Fruit fly (Drosophila melanogaster): ENCODE measurements around the gene mRpS6.
A peak's percentile ranks its signal among the peaks of the same experiment; 100 is the strongest.

The mRpS6 gene

DNA sequence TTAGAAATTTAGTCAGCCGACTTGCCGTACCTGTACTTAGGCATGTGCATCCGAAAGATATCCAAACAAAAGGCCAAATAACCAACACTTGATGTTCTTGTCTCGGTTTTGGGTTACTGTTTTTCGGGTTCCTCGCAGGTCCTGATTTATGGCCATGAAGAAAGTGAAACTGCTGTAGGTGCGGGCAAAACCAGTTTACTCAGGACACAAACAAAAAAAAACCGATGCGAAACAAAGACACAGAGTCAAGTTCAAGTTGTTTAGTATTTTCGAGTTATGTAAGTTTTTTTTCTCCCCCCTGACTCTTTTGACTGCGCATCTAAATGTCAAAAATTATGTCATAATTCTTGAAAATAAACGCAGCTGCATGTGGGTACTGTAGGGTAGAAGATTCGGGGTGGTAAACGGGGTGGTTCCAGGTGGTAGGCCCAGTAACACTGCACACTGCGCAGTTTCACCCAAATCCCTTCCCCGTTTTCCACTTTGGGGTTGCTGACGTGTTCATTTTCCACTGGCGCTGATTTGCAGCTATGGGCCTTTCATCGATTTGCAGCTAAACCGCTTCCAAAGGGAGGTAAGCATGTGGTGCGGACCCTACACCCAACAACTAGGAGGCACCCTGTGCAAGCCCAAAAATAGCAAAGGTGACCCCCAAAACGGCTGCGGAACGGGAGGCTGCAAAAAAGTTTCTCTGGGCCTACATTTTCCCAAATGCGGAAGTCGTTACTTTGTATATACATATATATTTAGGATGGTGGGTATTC, 45.0 kb downstream of the mRpS6 start:
- peak; percentile 81 for TF ChIP-seq tj (GFP tag; optimal IDR thresholded peaks at IDR 0.05)
- no peak for TF ChIP-seq Crg-1 (GFP tag; optimal IDR thresholded peaks at IDR 0.05)
- no peak for TF ChIP-seq CG5204 (GFP tag; optimal IDR thresholded peaks at IDR 0.05)
- TF ChIP-seq ovo (GFP tag; optimal IDR thresholded peaks at IDR 0.05) = no peak
- no peak for TF ChIP-seq CG12768 (GFP tag; optimal IDR thresholded peaks at IDR 0.05)
- no peak for TF ChIP-seq CG11617 (GFP tag; optimal IDR thresholded peaks at IDR 0.05)

DNA sequence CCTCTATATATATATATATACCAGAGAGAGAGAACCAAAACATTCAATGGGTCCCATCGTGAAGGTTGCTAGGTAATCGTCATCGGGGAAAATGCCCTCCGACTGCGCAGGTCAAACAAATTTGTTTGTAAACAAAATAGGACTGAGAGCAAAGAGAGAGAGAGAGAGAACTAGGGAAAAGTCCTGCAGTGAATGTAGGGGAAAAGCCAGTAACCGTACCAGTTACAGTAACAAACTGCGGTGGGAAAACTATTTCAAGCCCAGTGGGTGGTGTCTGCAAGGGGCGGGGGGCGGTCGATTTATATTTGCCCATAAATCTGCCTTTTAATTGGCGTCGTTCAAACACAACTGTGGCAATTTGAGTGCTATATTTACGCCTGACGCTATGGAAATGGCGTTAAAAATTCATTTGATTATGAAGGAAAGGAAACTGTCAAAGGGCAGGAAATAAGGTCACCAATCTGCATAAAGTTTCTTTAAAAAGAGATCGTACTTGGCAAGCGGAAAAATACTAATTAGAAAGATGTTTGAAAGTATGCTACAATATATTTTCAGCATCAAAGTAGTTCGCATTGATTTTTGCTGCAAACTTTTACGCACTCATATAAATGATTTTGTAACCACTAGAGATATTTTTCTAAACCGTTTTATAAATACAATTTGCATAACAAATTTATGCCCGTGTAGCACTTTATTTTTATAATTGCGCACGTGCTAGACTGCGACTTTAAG, 45.7 kb downstream of the mRpS6 start:
- TF ChIP-seq CG7101 (tag; optimal IDR thresholded peaks at IDR 0.05) = no peak
- TF ChIP-seq Mnt (GFP tag; optimal IDR thresholded peaks at IDR 0.05) = peak; percentile 4
- TF ChIP-seq cic (GFP tag; optimal IDR thresholded peaks at IDR 0.05) = no peak
- no peak for TF ChIP-seq Hr96 (GFP tag; optimal IDR thresholded peaks at IDR 0.05)
- no peak for TF ChIP-seq CG1620 (GFP tag; optimal IDR thresholded peaks at IDR 0.05)
- no peak for TF ChIP-seq Crg-1 (GFP tag; optimal IDR thresholded peaks at IDR 0.05)
- no peak for TF ChIP-seq kay (GFP tag; ENCODE audit: borderline replicate concordance)
- TF ChIP-seq CG5204 (GFP tag; optimal IDR thresholded peaks at IDR 0.05) = no peak
- no peak for TF ChIP-seq cnc (optimal IDR thresholded peaks at IDR 0.05)
- peak; percentile 82 for TF ChIP-seq pad (GFP tag; optimal IDR thresholded peaks at IDR 0.05)
- TF ChIP-seq bab1 (GFP tag; optimal IDR thresholded peaks at IDR 0.05) = no peak
- no peak for TF ChIP-seq Clk (GFP tag; optimal IDR thresholded peaks at IDR 0.05)
- TF ChIP-seq CG33017 (tag; optimal IDR thresholded peaks at IDR 0.05) = no peak
- TF ChIP-seq ovo (GFP tag; optimal IDR thresholded peaks at IDR 0.05) = no peak
- no peak for TF ChIP-seq CG11617 (GFP tag; optimal IDR thresholded peaks at IDR 0.05)
- TF ChIP-seq tj (GFP tag; optimal IDR thresholded peaks at IDR 0.05) = no peak
- no peak for TF ChIP-seq CG14711 (tag; optimal IDR thresholded peaks at IDR 0.05)

DNA sequence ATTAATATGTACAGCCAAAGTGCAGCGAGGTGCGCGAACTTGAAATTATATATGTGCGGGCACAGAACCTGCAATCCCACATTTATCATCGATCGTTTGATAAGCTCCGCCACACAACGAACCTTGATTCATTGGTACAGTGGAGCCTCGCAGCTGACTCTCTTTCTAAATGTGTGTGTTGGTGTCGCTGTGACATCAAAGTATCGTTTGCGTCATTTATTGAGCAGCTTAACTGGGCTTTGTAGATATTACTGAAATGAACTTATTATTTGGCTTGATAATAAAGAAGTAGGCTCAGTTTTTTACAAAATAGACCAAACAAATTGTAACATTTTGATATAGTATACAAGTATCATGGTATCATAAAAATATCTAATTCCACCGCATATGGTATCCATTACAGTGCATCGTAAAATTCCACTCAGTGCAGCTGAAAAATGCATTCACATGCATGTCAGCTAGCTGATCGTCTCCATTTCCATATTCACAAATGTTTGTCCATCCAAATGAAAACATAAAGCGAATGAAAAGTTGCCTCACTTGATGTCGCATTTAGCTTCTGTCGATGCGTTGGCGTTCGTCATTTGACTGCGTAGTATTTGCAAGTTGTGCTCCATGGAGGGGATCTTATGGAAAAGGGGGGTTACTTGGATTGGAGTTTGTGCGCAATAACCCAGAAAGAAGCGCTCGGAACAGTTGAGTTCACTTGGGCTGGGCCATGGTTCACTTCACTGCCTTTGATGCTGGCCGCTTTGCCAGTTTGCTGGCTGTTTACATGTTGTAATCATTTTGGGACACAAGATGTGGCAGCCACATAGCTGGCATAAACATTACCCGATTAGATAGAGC, 46.9 kb downstream of the mRpS6 start:
- TF ChIP-seq CG7101 (tag; optimal IDR thresholded peaks at IDR 0.05) (peak; percentile 11), CG33017 (tag; optimal IDR thresholded peaks at IDR 0.05) (peak; percentile 3), tj (GFP tag; optimal IDR thresholded peaks at IDR 0.05) (peak; percentile 53), CG11617 (GFP tag; optimal IDR thresholded peaks at IDR 0.05) (no peak), CG14711 (tag; optimal IDR thresholded peaks at IDR 0.05) (no peak), kay (GFP tag; ENCODE audit: borderline replicate concordance) (peak; percentile 89), Crg-1 (GFP tag; optimal IDR thresholded peaks at IDR 0.05) (peak; percentile 46), CG12768 (GFP tag; optimal IDR thresholded peaks at IDR 0.05) (peak; percentile 14)

DNA sequence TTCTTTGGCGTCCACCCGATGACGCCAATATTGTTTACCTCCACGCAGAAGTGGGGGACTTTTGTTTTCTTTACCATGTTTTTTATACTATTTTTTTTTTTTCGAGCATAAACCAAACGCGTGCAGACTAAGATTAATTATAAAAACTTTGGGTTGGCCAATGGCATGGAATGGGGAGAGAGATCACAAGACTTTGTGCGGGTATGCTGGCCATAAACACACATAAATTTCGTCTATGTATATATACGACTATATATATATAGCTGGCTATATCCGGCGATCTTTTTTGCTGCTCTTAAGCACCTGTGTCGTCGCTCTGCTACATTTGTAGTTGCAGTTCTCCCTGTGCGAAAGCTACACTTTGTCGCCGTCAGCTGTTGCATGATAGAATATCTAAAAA, 47.6 kb downstream of the mRpS6 start:
- TF ChIP-seq kay (GFP tag; ENCODE audit: borderline replicate concordance) (peak; percentile 89), toe (GFP tag; optimal IDR thresholded peaks at IDR 0.05) (no peak)

DNA sequence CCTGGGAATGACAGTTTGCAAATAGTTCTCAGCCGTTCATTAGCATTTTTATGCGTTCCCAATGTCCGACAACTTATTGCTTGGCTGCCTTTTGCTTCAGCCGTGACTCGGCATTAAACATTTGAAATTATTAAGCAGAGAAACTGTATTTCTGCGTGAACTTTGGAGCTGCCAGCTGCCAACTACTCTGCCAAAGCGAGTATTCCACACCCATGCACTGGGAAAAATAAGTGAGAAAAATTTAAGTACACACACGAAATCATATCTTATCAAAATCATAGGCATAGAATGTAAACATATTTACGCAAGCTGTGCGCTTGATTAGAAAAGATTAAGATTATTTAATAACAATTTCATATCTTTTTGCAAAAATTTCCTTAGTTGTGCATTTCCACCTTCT, 48.6 kb downstream of the mRpS6 start:
- peak; percentile 15 for TF ChIP-seq CG7045 (GFP tag; optimal IDR thresholded peaks at IDR 0.05)
- peak; percentile 57 for TF ChIP-seq CG5204 (GFP tag; optimal IDR thresholded peaks at IDR 0.05)
- no peak for TF ChIP-seq Crg-1 (GFP tag; optimal IDR thresholded peaks at IDR 0.05)
- peak; percentile 44 for TF ChIP-seq CG12768 (GFP tag; optimal IDR thresholded peaks at IDR 0.05)
- TF ChIP-seq Hr96 (GFP tag; optimal IDR thresholded peaks at IDR 0.05) = no peak
- peak; percentile 75 for TF ChIP-seq kay (GFP tag; ENCODE audit: borderline replicate concordance)
- no peak for TF ChIP-seq cic (GFP tag; optimal IDR thresholded peaks at IDR 0.05)
- TF ChIP-seq cnc (optimal IDR thresholded peaks at IDR 0.05) = peak; percentile 81 to 89
- TF ChIP-seq bab1 (GFP tag; optimal IDR thresholded peaks at IDR 0.05) = no peak
- peak; percentile 41 for TF ChIP-seq toe (GFP tag; optimal IDR thresholded peaks at IDR 0.05)
- TF ChIP-seq Clk (GFP tag; optimal IDR thresholded peaks at IDR 0.05) = no peak
- TF ChIP-seq CG7101 (tag; optimal IDR thresholded peaks at IDR 0.05) = peak; percentile 9

DNA sequence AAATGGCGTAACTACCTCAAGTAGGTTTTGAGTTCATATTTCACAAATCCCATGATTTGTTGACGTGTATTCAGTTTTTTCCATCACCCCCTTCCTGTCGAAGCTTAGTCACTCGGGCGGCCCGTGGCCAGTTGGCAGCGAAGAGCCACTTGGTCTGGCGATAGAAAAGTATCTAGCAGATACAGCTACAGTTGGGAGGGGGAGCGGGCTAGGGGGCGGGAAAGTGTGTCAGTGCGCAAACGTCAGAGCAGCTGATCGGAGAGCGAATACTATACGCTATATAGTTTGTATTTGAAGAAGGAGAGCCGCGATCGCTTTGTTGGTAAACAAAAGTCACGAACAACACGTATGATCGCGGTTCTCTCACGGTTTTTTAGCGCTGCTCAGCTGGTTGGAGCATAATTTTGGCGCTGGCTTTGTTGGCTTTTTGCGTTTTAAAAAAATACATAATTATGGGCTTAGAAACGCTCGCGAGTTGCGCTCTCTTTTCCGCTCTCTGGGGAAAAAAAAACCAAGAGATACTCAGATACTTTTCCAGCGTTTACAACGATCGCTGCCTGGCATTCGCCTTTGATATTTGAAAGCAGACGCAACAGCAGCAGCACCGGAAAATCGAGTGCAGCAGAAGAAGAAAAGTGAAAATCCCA, 49.6 kb downstream of the mRpS6 start:
- TF ChIP-seq cic (GFP tag; optimal IDR thresholded peaks at IDR 0.05) = peak; percentile 93
- peak; percentile 29 for TF ChIP-seq Clk (GFP tag; optimal IDR thresholded peaks at IDR 0.05)
- TF ChIP-seq CG11617 (GFP tag; optimal IDR thresholded peaks at IDR 0.05) = no peak
- TF ChIP-seq ovo (GFP tag; optimal IDR thresholded peaks at IDR 0.05) = peak; percentile 66
- peak; percentile 39 for TF ChIP-seq Mnt (GFP tag; optimal IDR thresholded peaks at IDR 0.05)
- TF ChIP-seq CG33017 (tag; optimal IDR thresholded peaks at IDR 0.05) = no peak
- TF ChIP-seq CG7101 (tag; optimal IDR thresholded peaks at IDR 0.05) = peak; percentile 4
- peak; percentile 20 for TF ChIP-seq bab1 (GFP tag; optimal IDR thresholded peaks at IDR 0.05)
- TF ChIP-seq Crg-1 (GFP tag; optimal IDR thresholded peaks at IDR 0.05) = no peak
- peak; percentile 100 for TF ChIP-seq kay (GFP tag; ENCODE audit: borderline replicate concordance)
- peak; percentile 48 for TF ChIP-seq toe (GFP tag; optimal IDR thresholded peaks at IDR 0.05)
- peak; percentile 79 for TF ChIP-seq CG12768 (GFP tag; optimal IDR thresholded peaks at IDR 0.05)
- TF ChIP-seq tj (GFP tag; optimal IDR thresholded peaks at IDR 0.05) = peak; percentile 37
- no peak for TF ChIP-seq CG5204 (GFP tag; optimal IDR thresholded peaks at IDR 0.05)
- TF ChIP-seq cnc (optimal IDR thresholded peaks at IDR 0.05) = no peak
- no peak for TF ChIP-seq CG1620 (GFP tag; optimal IDR thresholded peaks at IDR 0.05)
- TF ChIP-seq CG14711 (tag; optimal IDR thresholded peaks at IDR 0.05) = no peak
- TF ChIP-seq CG7045 (GFP tag; optimal IDR thresholded peaks at IDR 0.05) = peak; percentile 1
- no peak for TF ChIP-seq Hr96 (GFP tag; optimal IDR thresholded peaks at IDR 0.05)
- peak; percentile 8 for TF ChIP-seq pad (GFP tag; optimal IDR thresholded peaks at IDR 0.05)
